Worm (Caenorhabditis elegans) whole organism, late embryonic: Measurements from ENCODE around the gene col-83.

Experiments used
- ceh-2 ChIP-seq: sonication (generic microtip); optimal IDR thresholded peaks from 2 replicates; lab custom pipeline; 2016; ENCODE audit warnings: missing genotype, missing genetic modification characterization, missing compliant biosample characterization
- fkh-10 ChIP-seq: fragments of 150-350 bp; optimal IDR thresholded peaks from 2 replicates; lab custom pipeline; 2014; ENCODE audit warnings: missing biosample characterization, missing genetic modification reagents, missing genetic modification characterization
- hlh-30 ChIP-seq: sonication (generic microtip); optimal IDR thresholded peaks from 2 replicates; lab custom pipeline; 2017; ENCODE audit warnings: antibody characterized with exemption, missing genetic modification characterization, missing compliant biosample characterization; ENCODE audit not compliant: insufficient read depth
- pha-2 ChIP-seq: sonication (generic microtip); optimal IDR thresholded peaks from 2 replicates; lab custom pipeline; 2017; ENCODE audit warnings: mild to moderate bottlenecking, missing genetic modification characterization, missing compliant biosample characterization

DNA sequence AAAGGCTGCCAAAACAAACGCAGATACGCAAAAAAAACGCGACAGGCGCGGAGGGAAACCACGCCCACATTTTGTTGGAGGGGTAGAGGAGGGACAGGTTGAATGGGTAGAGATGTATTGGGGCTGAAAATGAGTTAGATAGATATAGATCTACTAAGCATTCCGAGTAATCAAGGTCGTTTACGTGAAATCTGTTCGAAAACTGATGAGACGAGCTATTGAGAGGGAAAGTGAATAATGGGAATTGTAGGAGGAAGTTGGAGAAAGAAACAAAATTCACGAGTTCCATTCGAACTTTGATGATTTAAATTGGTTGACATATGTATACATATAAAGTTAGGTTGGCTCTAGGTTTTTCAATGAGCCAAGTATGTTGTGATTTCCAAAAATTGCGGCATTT lies 28.9 kb downstream of the col-83 start:
- no peak for TF ChIP-seq fkh-10 (GFP tag; lab: Kevin White, UChicago)
- no peak for TF ChIP-seq hlh-30 (tag; lab: Kevin White, UChicago)
- no peak for TF ChIP-seq pha-2 (tag; lab: Kevin White, UChicago)
- TF ChIP-seq ceh-2 (tag; lab: Kevin White, UChicago) = no peak
